Worm (Caenorhabditis elegans) whole organism, young adult: ENCODE measurements around the gene srh-293.

Experiments used
- B0019.2 ChIP-seq: fragments of 200-800 bp; sonication (Bioruptor generic); conservative IDR thresholded peaks from 2 replicates; pipeline ENCODE4 v1.3.6; 2022; ENCODE audit warnings: missing genetic modification reagents, missing genetic modification characterization, missing compliant biosample characterization
- B0261.1 ChIP-seq: sonication (generic microtip); optimal IDR thresholded peaks from 2 replicates; lab custom pipeline; 2016; ENCODE audit warnings: mild to moderate bottlenecking, missing genetic modification characterization, moderate library complexity, missing compliant biosample characterization
- B0336.3 ChIP-seq: fragments of 200-800 bp; sonication (Bioruptor generic); IDR thresholded peaks from 2 replicates; pipeline ENCODE4 v1.3.6; 2022; ENCODE audit warnings: missing genetic modification characterization, missing compliant biosample characterization
- D2030.7 ChIP-seq: fragments of 200-800 bp; sonication (Bioruptor generic); IDR thresholded peaks from 2 replicates; pipeline ENCODE4 v1.3.6; 2022; ENCODE audit warnings: missing genetic modification reagents, missing genetic modification characterization, missing compliant biosample characterization
- F22D6.2 ChIP-seq: sonication (generic microtip); optimal IDR thresholded peaks from 2 replicates; lab custom pipeline; 2016; ENCODE audit warnings: mild to moderate bottlenecking, missing genetic modification characterization, missing compliant biosample characterization
- F23B12.7 ChIP-seq: sonication (generic microtip); optimal IDR thresholded peaks from 2 replicates; lab custom pipeline; 2017; ENCODE audit warnings: missing genetic modification characterization, mild to moderate bottlenecking, missing compliant biosample characterization, antibody characterized with exemption, moderate library complexity; ENCODE audit not compliant: insufficient read depth
- F37B4.10 ChIP-seq: fragments of 200-800 bp; sonication (Bioruptor generic); IDR thresholded peaks from 2 replicates; pipeline ENCODE4 v1.3.6; 2022; ENCODE audit warnings: missing genetic modification characterization, missing compliant biosample characterization
- F52B5.7 ChIP-seq: sonication (generic microtip); optimal IDR thresholded peaks from 2 replicates; lab custom pipeline; 2016; ENCODE audit warnings: mild to moderate bottlenecking, missing genetic modification characterization, missing compliant biosample characterization
- Y53G8AR.9 ChIP-seq: fragments of 200-800 bp; sonication (Bioruptor generic); conservative IDR thresholded peaks from 2 replicates; pipeline ENCODE4 v1.3.6; 2022; ENCODE audit warnings: missing genetic modification reagents, missing genetic modification characterization, missing compliant biosample characterization
- Y56A3A.18 ChIP-seq: fragments of 200-800 bp; sonication (Bioruptor generic); IDR thresholded peaks from 2 replicates; pipeline ENCODE4 v1.3.6; 2022; ENCODE audit warnings: missing genetic modification reagents, missing genetic modification characterization, missing compliant biosample characterization
- ZK185.1 ChIP-seq: sonication (generic microtip); optimal IDR thresholded peaks from 2 replicates; lab custom pipeline; 2016; ENCODE audit warnings: mild to moderate bottlenecking, missing genetic modification characterization, missing compliant biosample characterization; ENCODE audit not compliant: poor library complexity, severe bottlenecking
- akir-1 ChIP-seq: fragments of 200-800 bp; sonication (Bioruptor generic); optimal IDR thresholded peaks from 2 replicates; lab custom pipeline; 2018; ENCODE audit warnings: mild to moderate bottlenecking, missing genetic modification characterization, moderate library complexity, missing compliant biosample characterization
- attf-3 ChIP-seq: fragments of 200-800 bp; sonication (Bioruptor generic); conservative IDR thresholded peaks from 2 replicates; pipeline ENCODE4 v1.3.6; 2022; ENCODE audit warnings: missing genetic modification reagents, missing genetic modification characterization, missing compliant biosample characterization
- attf-6 ChIP-seq: fragments of 200-800 bp; sonication (Bioruptor generic); IDR thresholded peaks from 2 replicates; pipeline ENCODE4 v1.3.6; 2022; ENCODE audit warnings: missing genetic modification reagents, missing genetic modification characterization, missing compliant biosample characterization
- bed-2 ChIP-seq: fragments of 200-800 bp; sonication (Bioruptor generic); IDR thresholded peaks from 2 replicates; pipeline ENCODE4 v1.3.6; 2022; ENCODE audit warnings: missing genetic modification reagents, missing genetic modification characterization, missing compliant biosample characterization
- cebp-1 ChIP-seq, 2 experiments: fragments of 200-800 bp in 1 of 2; sonication (Bioruptor generic) in 1 of 2; sonication (generic microtip) in 1 of 2; IDR thresholded peaks in 1 of 2; optimal IDR thresholded peaks in 1 of 2; 2 replicates each; pipeline versions ENCODE4 v1.3.6 to Lab custom; 2017 to 2022; ENCODE audit warnings: missing compliant biosample characterization in 2 of 2, missing genetic modification characterization in 2 of 2, mild to moderate bottlenecking in 1 of 2, missing genetic modification reagents in 1 of 2, moderate library complexity in 1 of 2
- ceh-40 ChIP-seq: fragments of 200-800 bp; sonication (Bioruptor generic); IDR thresholded peaks from 2 replicates; pipeline ENCODE4 v1.3.6; 2022; ENCODE audit warnings: missing genetic modification characterization, missing compliant biosample characterization
- chd-7 ChIP-seq: sonication (generic microtip); optimal IDR thresholded peaks from 2 replicates; lab custom pipeline; 2016; ENCODE audit warnings: mild to moderate bottlenecking, missing genetic modification characterization, moderate library complexity, missing compliant biosample characterization
- dox-1 ChIP-seq: fragments of 200-800 bp; sonication (Bioruptor generic); IDR thresholded peaks from 2 replicates; pipeline ENCODE4 v1.3.6; 2022; ENCODE audit warnings: missing genetic modification reagents, missing genetic modification characterization, missing compliant biosample characterization
- dpff-1 ChIP-seq: sonication (generic microtip); optimal IDR thresholded peaks from 2 replicates; lab custom pipeline; 2017; ENCODE audit warnings: mild to moderate bottlenecking, missing genetic modification characterization, missing compliant biosample characterization
- dpl-1 ChIP-seq: fragments of 150-350 bp; optimal IDR thresholded peaks from 2 replicates; lab custom pipeline; 2014; ENCODE audit warnings: missing biosample characterization, missing genetic modification reagents, missing genetic modification characterization
- fkh-3 ChIP-seq: sonication (generic microtip); optimal IDR thresholded peaks from 2 replicates; lab custom pipeline; 2016; ENCODE audit warnings: mild to moderate bottlenecking, missing genetic modification characterization, missing compliant biosample characterization
- hmg-20 ChIP-seq: fragments of 200-800 bp; sonication (Bioruptor generic); IDR thresholded peaks from 2 replicates; pipeline ENCODE4 v1.3.6; 2022; ENCODE audit warnings: missing genetic modification reagents, missing genetic modification characterization, missing compliant biosample characterization
- hsf-1 ChIP-seq: fragments of 200-800 bp; sonication (Bioruptor generic); IDR thresholded peaks from 2 replicates; pipeline ENCODE4 v1.3.6; 2022; ENCODE audit warnings: missing genetic modification reagents, missing genetic modification characterization, missing compliant biosample characterization
- lag-1 ChIP-seq: fragments of 200-800 bp; sonication (Bioruptor generic); IDR thresholded peaks from 2 replicates; pipeline ENCODE4 v1.3.6; 2022; ENCODE audit warnings: missing genetic modification reagents, missing genetic modification characterization, missing compliant biosample characterization
- let-607 ChIP-seq, 2 experiments: fragments of 200-800 bp in 1 of 2; sonication (Bioruptor generic) in 1 of 2; sonication (generic microtip) in 1 of 2; optimal IDR thresholded peaks; 2 replicates each; lab custom pipeline; 2016 to 2018; ENCODE audit warnings: mild to moderate bottlenecking in 2 of 2, missing compliant biosample characterization in 2 of 2, missing genetic modification characterization in 2 of 2, moderate library complexity in 2 of 2, missing genotype in 1 of 2
- lin-35 ChIP-seq, 3 experiments: fragments of 150-350 bp in 2 of 3; sonication (generic microtip) in 1 of 3; optimal IDR thresholded peaks; 2 replicates each; lab custom pipeline; 2014 to 2018; ENCODE audit warnings: missing biosample characterization in 3 of 3, missing genetic modification characterization in 3 of 3, missing genetic modification reagents in 3 of 3
- lir-1 ChIP-seq: fragments of 200-800 bp; sonication (Bioruptor generic); conservative IDR thresholded peaks from 2 replicates; pipeline ENCODE4 v1.3.6; 2022; ENCODE audit warnings: missing genetic modification reagents, missing genetic modification characterization, missing compliant biosample characterization
- lsy-27 ChIP-seq: sonication (generic microtip); optimal IDR thresholded peaks from 2 replicates; lab custom pipeline; 2017; ENCODE audit warnings: missing genetic modification characterization, mild to moderate bottlenecking, missing compliant biosample characterization, antibody characterized with exemption, missing genotype, borderline replicate concordance; ENCODE audit not compliant: insufficient read depth
- madf-3 ChIP-seq: fragments of 200-800 bp; sonication (Bioruptor generic); IDR thresholded peaks from 2 replicates; pipeline ENCODE4 v1.3.6; 2022; ENCODE audit warnings: missing genetic modification reagents, missing genetic modification characterization, missing compliant biosample characterization
- madf-6 ChIP-seq: fragments of 200-800 bp; sonication (Bioruptor generic); IDR thresholded peaks from 2 replicates; pipeline ENCODE4 v1.3.6; 2022; ENCODE audit warnings: missing genetic modification reagents, missing genetic modification characterization, missing compliant biosample characterization
- mes-4 ChIP-seq: sonication (generic microtip); optimal IDR thresholded peaks from 2 replicates; lab custom pipeline; 2016; ENCODE audit warnings: missing genotype, missing genetic modification characterization, missing compliant biosample characterization
- nfyb-1 ChIP-seq: fragments of 200-800 bp; sonication (Bioruptor generic); IDR thresholded peaks from 2 replicates; pipeline ENCODE4 v1.3.6; 2022; ENCODE audit warnings: missing genetic modification reagents, missing genetic modification characterization, missing compliant biosample characterization
- nhr-120 ChIP-seq: fragments of 200-800 bp; sonication (Bioruptor generic); IDR thresholded peaks from 2 replicates; pipeline ENCODE4 v1.3.6; 2022; ENCODE audit warnings: missing genetic modification characterization, missing compliant biosample characterization
- pha-4 ChIP-seq: fragments of 150-350 bp; sonication (generic microtip); optimal IDR thresholded peaks from 2 replicates; lab custom pipeline; 2014; ENCODE audit warnings: missing biosample characterization, missing genetic modification reagents, missing genetic modification characterization
- repo-1 ChIP-seq: sonication (generic microtip); optimal IDR thresholded peaks from 2 replicates; lab custom pipeline; 2017; ENCODE audit warnings: mild to moderate bottlenecking, missing genetic modification characterization, missing compliant biosample characterization
- sdz-38 ChIP-seq: sonication (generic microtip); optimal IDR thresholded peaks from 2 replicates; lab custom pipeline; 2016; ENCODE audit warnings: missing genotype, missing genetic modification characterization, missing compliant biosample characterization
- sea-2 ChIP-seq: fragments of 200-800 bp; sonication (Bioruptor generic); IDR thresholded peaks from 2 replicates; pipeline ENCODE4 v1.3.6; 2022; ENCODE audit warnings: missing genetic modification characterization, missing compliant biosample characterization
- snpc-1.1 ChIP-seq: sonication (generic microtip); optimal IDR thresholded peaks from 2 replicates; lab custom pipeline; 2017; ENCODE audit warnings: missing genetic modification characterization, mild to moderate bottlenecking, missing compliant biosample characterization, antibody characterized with exemption, moderate library complexity, missing genotype, missing genetic modification reagents; ENCODE audit not compliant: insufficient read depth
- snpc-3.4 ChIP-seq: sonication (generic microtip); optimal IDR thresholded peaks from 2 replicates; lab custom pipeline; 2017; ENCODE audit warnings: missing genetic modification characterization, mild to moderate bottlenecking, missing compliant biosample characterization, antibody characterized with exemption, moderate library complexity, missing genotype, missing genetic modification reagents
- tlf-1 ChIP-seq: fragments of 200-800 bp; sonication (Bioruptor generic); optimal IDR thresholded peaks from 2 replicates; lab custom pipeline; 2018; ENCODE audit warnings: mild to moderate bottlenecking, missing genetic modification characterization, missing compliant biosample characterization
- unc-130 ChIP-seq: sonication (generic microtip); optimal IDR thresholded peaks from 2 replicates; lab custom pipeline; 2016; ENCODE audit warnings: missing genetic modification reagents, missing genetic modification characterization, missing compliant biosample characterization
- unc-62 ChIP-seq: fragments of 150-350 bp; optimal IDR thresholded peaks from 2 replicates; lab custom pipeline; 2014; ENCODE audit warnings: missing biosample characterization, missing genetic modification reagents, missing genetic modification characterization
- xnd-1 ChIP-seq: sonication (generic microtip); optimal IDR thresholded peaks from 2 replicates; lab custom pipeline; 2016; ENCODE audit warnings: missing genotype, missing genetic modification reagents, missing genetic modification characterization, missing compliant biosample characterization
- ztf-22 ChIP-seq: fragments of 200-800 bp; sonication (Bioruptor generic); optimal IDR thresholded peaks from 2 replicates; lab custom pipeline; 2018; ENCODE audit warnings: mild to moderate bottlenecking, missing genetic modification characterization, moderate library complexity, missing compliant biosample characterization
- ztf-6 ChIP-seq: fragments of 200-800 bp; sonication (Bioruptor generic); IDR thresholded peaks from 2 replicates; pipeline ENCODE4 v1.3.6; 2022; ENCODE audit warnings: missing genetic modification reagents, missing genetic modification characterization, missing compliant biosample characterization

The srh-293 gene

ce11 chrV:15873762-15874161 lies 7.8 kb downstream of the srh-293 start (continued):
- peak; percentile 94 for TF ChIP-seq nfyb-1 (GFP tag; lab: Robert Waterston, UW)
- TF ChIP-seq mes-4 (tag; lab: Kevin White, UChicago): peak; percentile 93
- TF ChIP-seq attf-3: peak; percentile 67
- TF ChIP-seq unc-130 (GFP tag; lab: Kevin White, UChicago): peak; percentile 81
- peak; percentile 93 for TF ChIP-seq repo-1 (tag; lab: Kevin White, UChicago)
- peak; percentile 97 for TF ChIP-seq F52B5.7 (tag; lab: Kevin White, UChicago)
- 0 out of 2 replicates have a peak, but pooled peaks have one; percentile 36 for TF ChIP-seq B0019.2 (GFP tag; lab: Robert Waterston, UW)
- peak; percentile 78 for TF ChIP-seq lir-1 (GFP tag; lab: Robert Waterston, UW)
- TF ChIP-seq cebp-1 (GFP tag; IDR thresholded peaks at IDR 0.05; lab: Robert Waterston, UW): peak; percentile 68; the same call in 1 of the 2 replicates
- peak; percentile 90 for TF ChIP-seq cebp-1 (tag; optimal IDR thresholded peaks at IDR 0.05; lab: Kevin White, UChicago)
- TF ChIP-seq bed-2 (GFP tag; lab: Robert Waterston, UW): peak; percentile 85; the same call in 1 of the 2 replicates
- peak; percentile 88 for TF ChIP-seq ztf-6 (GFP tag; lab: Robert Waterston, UW)
- peak; percentile 71 to 75 for TF ChIP-seq let-607 (tag; optimal IDR thresholded peaks at IDR 0.05; lab: Kevin White, UChicago)
- peak; percentile 67 for TF ChIP-seq F22D6.2 (tag; lab: Kevin White, UChicago)
- TF ChIP-seq dpl-1 (GFP tag; lab: Kevin White, UChicago): peak; percentile 8
- TF ChIP-seq sdz-38: no peak
- peak; percentile 95 for TF ChIP-seq nhr-120 (GFP tag; lab: Robert Waterston, UW)
- 0 out of 2 replicates have a peak, but pooled peaks have one; percentile 63 for TF ChIP-seq lag-1 (GFP tag; lab: Robert Waterston, UW)
- peak; percentile 81 for TF ChIP-seq hmg-20 (GFP tag; lab: Robert Waterston, UW)
- peak; percentile 76 for TF ChIP-seq ztf-22 (GFP tag; lab: Kevin White, UChicago)
- peak; percentile 85 for TF ChIP-seq attf-6
- TF ChIP-seq Y56A3A.18 (GFP tag; lab: Robert Waterston, UW): peak; percentile 91
- TF ChIP-seq D2030.7 (GFP tag; lab: Robert Waterston, UW): peak; percentile 87
- TF ChIP-seq F37B4.10 (GFP tag; lab: Robert Waterston, UW): peak; percentile 92; the same call in 1 of the 2 replicates
- TF ChIP-seq fkh-3 (tag; lab: Kevin White, UChicago): peak; percentile 98
- TF ChIP-seq xnd-1 (tag; lab: Kevin White, UChicago): peak; percentile 12
- peak; percentile 98 for TF ChIP-seq F23B12.7
- TF ChIP-seq lsy-27 (tag; lab: Kevin White, UChicago): peak; percentile 89
- peak; percentile 81 for TF ChIP-seq Y53G8AR.9 (GFP tag; lab: Robert Waterston, UW)
- peak in 2 of 3 experiments; percentile 30 to 82 for TF ChIP-seq lin-35 (GFP tag; optimal IDR thresholded peaks at IDR 0.05; lab: Kevin White, UChicago)
- TF ChIP-seq tlf-1: peak; percentile 39
- peak; percentile 88 for TF ChIP-seq madf-3 (GFP tag; lab: Robert Waterston, UW)
- no peak for TF ChIP-seq unc-62 (GFP tag; lab: Kevin White, UChicago)
- TF ChIP-seq dox-1 (GFP tag; lab: Robert Waterston, UW): peak; percentile 96
- TF ChIP-seq B0336.3: peak; percentile 87; the same call in 1 of the 2 replicates
- no peak for TF ChIP-seq pha-4 (tag; lab: Kevin White, UChicago)
- TF ChIP-seq snpc-1.1 (tag; lab: Kevin White, UChicago): peak; percentile 83
- TF ChIP-seq sea-2: peak; percentile 91
- peak; percentile 95 for TF ChIP-seq ZK185.1
- TF ChIP-seq snpc-3.4 (tag; lab: Kevin White, UChicago): peak; percentile 93
- TF ChIP-seq dpff-1 (tag; lab: Kevin White, UChicago): peak; percentile 79
- TF ChIP-seq madf-6 (GFP tag; lab: Robert Waterston, UW): peak; percentile 81
- TF ChIP-seq akir-1 (GFP tag; lab: Kevin White, UChicago): peak; percentile 41
- peak; percentile 94; the same call in 1 of the 2 replicates for TF ChIP-seq ceh-40 (GFP tag; lab: Robert Waterston, UW)
- peak; percentile 67; the same call in 1 of the 2 replicates for TF ChIP-seq hsf-1 (GFP tag; lab: Robert Waterston, UW)
- peak; percentile 95 for TF ChIP-seq chd-7
- peak; percentile 99 for TF ChIP-seq B0261.1
